Worm (Caenorhabditis elegans): ENCODE data around the gene dpy-3.

dpy-3 gene

DNA sequence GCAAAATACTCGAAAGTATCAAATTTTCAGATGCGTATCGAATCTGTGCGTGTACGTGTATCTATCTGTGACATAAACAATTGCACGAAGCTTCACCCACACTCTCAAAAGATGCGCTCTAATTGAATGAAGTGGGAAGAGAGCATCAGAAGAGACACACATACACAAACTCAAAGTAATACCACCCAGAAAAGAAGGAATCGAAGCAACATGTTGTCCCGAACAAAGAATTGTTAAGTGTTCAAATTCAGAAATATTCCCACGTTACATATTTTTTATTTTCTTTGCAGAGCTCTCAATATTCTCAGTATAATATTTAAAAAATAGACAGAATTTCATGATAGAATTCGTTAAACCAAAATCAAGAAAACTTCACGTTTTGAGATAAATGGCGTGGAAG is 8.5 kb downstream of the dpy-3 start:
- TF ChIP-seq ZK546.5 (tag; optimal IDR thresholded peaks at IDR 0.05), result no peak
- TF ChIP-seq ztf-11 (tag; optimal IDR thresholded peaks at IDR 0.05), result no peak
- TF ChIP-seq tbx-2 (tag; optimal IDR thresholded peaks at IDR 0.05), result no peak

DNA sequence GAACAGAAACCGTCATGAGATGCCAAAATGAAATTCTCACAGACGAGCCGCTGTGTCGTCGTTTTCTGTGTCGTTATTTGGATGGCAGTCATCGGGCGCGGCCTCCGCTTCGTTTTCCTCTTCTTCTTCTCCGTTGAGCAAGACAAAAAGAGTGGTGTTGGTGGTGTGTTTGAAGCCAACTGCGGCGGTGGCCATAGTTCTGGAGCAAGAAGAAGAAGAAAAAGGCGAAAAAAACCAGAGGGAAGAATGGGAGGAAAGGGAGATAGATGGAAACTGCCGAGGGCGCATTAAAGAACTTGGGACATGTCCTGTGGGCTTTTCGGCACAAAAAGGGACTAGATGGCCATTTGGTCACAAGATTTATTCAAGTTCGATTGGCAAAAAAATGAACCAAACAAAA is 13.8 kb downstream of the dpy-3 start, which contains the start of gene F53B1.9:
TSS of gene F53B1.9 (minus strand) at position 195 of the 400 bp plus-strand sequence.
- TF ChIP-seq nfya-1 (tag; optimal IDR thresholded peaks at IDR 0.05; ENCODE audit: insufficient read depth) (peak; percentile 15), nhr-67 (tag; optimal IDR thresholded peaks at IDR 0.05) (no peak), fos-1 (tag; optimal IDR thresholded peaks at IDR 0.05) (no peak), lin-39 (tag; optimal IDR thresholded peaks at IDR 0.05) (peak; percentile 50), hmg-11 (tag; optimal IDR thresholded peaks at IDR 0.05) (peak; percentile 44)

DNA sequence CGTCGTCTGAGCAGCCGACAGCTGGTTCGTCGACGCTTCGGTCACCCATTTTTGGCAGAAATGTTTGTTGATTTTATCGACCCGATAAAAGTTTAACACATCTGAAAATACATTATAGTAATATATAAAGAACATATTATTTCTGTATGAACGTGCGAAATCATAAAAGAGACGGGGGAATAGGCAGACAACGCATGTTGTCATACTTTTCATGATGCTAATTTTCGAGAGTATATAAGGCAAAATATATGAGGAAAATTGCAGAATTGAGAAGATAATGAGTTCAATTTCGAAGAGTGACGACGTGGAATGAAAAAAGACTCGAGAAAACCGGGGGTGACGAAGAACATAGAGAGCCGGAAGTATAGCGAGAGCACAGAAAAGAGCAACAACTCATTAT is 15.3 kb downstream of the dpy-3 start, which contains the start of gene F53B1.8:
TSS of gene F53B1.8 (minus strand) at position 101 of the 400 bp plus-strand sequence.
- no peak for TF ChIP-seq tbx-2 (tag; optimal IDR thresholded peaks at IDR 0.05)
- TF ChIP-seq nhr-12 (tag; optimal IDR thresholded peaks at IDR 0.05), result no peak
- TF ChIP-seq nhr-25 (tag; optimal IDR thresholded peaks at IDR 0.05), result no peak
- no peak for TF ChIP-seq nhr-43 (tag; optimal IDR thresholded peaks at IDR 0.05; ENCODE audit: poor library complexity, severe bottlenecking)

DNA sequence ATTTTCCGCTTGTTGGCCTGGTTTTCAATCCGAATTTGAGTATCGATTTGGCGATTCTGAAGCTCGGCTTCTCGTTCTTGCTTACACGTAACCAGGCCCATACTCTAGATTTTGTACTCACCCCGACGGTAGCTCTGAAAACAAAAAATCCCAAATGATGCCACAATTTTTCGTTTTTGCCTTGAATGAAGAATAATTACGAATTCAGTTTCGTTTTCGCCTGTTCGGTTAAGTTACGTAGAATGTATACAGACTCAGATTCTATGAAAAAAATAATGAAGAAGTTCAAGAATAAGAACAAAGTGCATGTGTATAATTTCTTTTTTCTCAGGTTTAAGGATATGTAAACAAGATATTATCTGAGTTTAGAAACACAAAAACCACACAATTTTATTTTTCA is 24.5 kb downstream of the dpy-3 start, which contains the start of gene gpa-5:
TSS of gene gpa-5 (minus strand) at position 101 of the 400 bp plus-strand sequence.
- TF ChIP-seq ceh-82 (tag; optimal IDR thresholded peaks at IDR 0.05), result no peak
- no peak for TF ChIP-seq nhr-237 (tag; optimal IDR thresholded peaks at IDR 0.05)
- TF ChIP-seq pqm-1 (tag; optimal IDR thresholded peaks at IDR 0.05), result no peak
- no peak for TF ChIP-seq lin-39 (tag; optimal IDR thresholded peaks at IDR 0.05)
- no peak for TF ChIP-seq eor-1 (tag; optimal IDR thresholded peaks at IDR 0.05)
- TF ChIP-seq nhr-43 (tag; optimal IDR thresholded peaks at IDR 0.05; ENCODE audit: poor library complexity, severe bottlenecking), result no peak
- no peak for TF ChIP-seq aly-2 (tag; optimal IDR thresholded peaks at IDR 0.05)
- no peak for TF ChIP-seq lin-15B (tag; optimal IDR thresholded peaks at IDR 0.05)
- no peak for TF ChIP-seq nhr-28 (tag; optimal IDR thresholded peaks at IDR 0.05)
- no peak for TF ChIP-seq ztf-11 (tag; optimal IDR thresholded peaks at IDR 0.05)

DNA sequence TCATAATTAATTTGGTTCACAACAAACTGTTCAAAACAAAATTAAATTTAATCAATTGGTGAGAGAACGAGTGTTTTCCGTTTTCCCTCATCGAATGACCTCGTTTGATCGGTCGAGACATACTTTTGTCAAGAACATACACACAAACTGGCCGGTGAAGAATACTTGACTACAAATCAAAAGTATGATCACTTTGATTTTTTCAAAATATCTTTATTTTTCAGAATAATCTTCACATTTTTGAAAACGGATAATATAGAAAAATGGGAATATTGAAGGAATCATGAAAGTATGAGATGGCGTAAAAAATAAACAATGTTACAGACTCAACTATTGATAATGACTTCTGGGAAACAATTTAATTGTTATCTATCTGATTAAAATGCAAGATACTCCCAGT is 27.3 kb downstream of the dpy-3 start, which contains the start of gene swip-10:
TSS of gene swip-10 (minus strand) at position 101 of the 400 bp plus-strand sequence.
- no peak for TF ChIP-seq eor-1 (tag; optimal IDR thresholded peaks at IDR 0.05)
- no peak for TF ChIP-seq R02D3.7 (tag; optimal IDR thresholded peaks at IDR 0.05)

DNA sequence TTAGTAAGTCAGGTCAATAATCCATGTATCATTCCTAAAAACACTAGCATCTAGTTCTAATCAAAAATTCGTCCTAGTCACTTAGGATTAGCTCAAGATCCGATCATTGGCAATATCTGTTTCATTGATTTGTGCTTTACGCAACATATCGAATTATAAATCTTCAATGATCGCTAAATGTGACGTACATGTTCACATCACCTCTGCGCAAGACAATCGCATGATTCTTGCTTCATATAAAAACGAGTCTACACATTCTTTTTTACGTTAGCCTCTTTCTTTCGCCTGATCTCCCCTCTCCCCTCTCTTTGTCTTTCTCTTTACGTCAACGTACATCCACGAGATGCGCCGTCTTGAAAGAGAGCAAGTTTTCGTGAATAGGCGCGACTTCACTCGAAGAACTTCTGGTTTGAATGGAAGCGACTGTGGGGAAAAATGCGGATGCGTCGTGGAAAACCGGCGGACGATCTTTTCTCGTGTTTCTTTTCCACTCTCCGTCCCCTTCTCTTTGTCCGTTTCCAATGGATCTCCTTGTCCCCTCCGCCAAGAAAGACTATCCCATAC is 29.1 kb downstream of the dpy-3 start:
- no peak for TF ChIP-seq nhr-28 (tag; optimal IDR thresholded peaks at IDR 0.05)
- no peak for TF ChIP-seq R02D3.7 (tag; optimal IDR thresholded peaks at IDR 0.05)
- no peak for TF ChIP-seq tbx-2 (tag; optimal IDR thresholded peaks at IDR 0.05)
- no peak for TF ChIP-seq sea-2 (GFP tag; optimal IDR thresholded peaks at IDR 0.05)
- no peak for TF ChIP-seq mdl-1 (tag; optimal IDR thresholded peaks at IDR 0.05)
- TF ChIP-seq nhr-11 (tag; optimal IDR thresholded peaks at IDR 0.05), result no peak
- peak in 1 of 3 experiments; percentile 11 for TF ChIP-seq elt-3 (tag; optimal IDR thresholded peaks at IDR 0.05)
- peak; percentile 51 for TF ChIP-seq nhr-23 (tag; optimal IDR thresholded peaks at IDR 0.05)
- no peak for TF ChIP-seq zag-1 (tag; optimal IDR thresholded peaks at IDR 0.05)
- TF ChIP-seq fos-1 (tag; optimal IDR thresholded peaks at IDR 0.05), result no peak
- no peak for TF ChIP-seq ceh-28 (tag; optimal IDR thresholded peaks at IDR 0.05)
- no peak for TF ChIP-seq ceh-16 (tag; optimal IDR thresholded peaks at IDR 0.05)
- no peak for TF ChIP-seq nhr-12 (tag; optimal IDR thresholded peaks at IDR 0.05)
- no peak for TF ChIP-seq eor-1 (tag; optimal IDR thresholded peaks at IDR 0.05)
- no peak for TF ChIP-seq ztf-11 (tag; optimal IDR thresholded peaks at IDR 0.05)
- peak; percentile 42 for TF ChIP-seq nhr-43 (tag; optimal IDR thresholded peaks at IDR 0.05; ENCODE audit: poor library complexity, severe bottlenecking)
- peak; percentile 66 for TF ChIP-seq nhr-25 (tag; optimal IDR thresholded peaks at IDR 0.05)
- peak; percentile 5 for TF ChIP-seq ama-1 (optimal IDR thresholded peaks at IDR 0.05)
- no peak for TF ChIP-seq fkh-2 (tag; optimal IDR thresholded peaks at IDR 0.05)
- TF ChIP-seq elt-1 (tag; optimal IDR thresholded peaks at IDR 0.05), result no peak
- TF ChIP-seq fkh-10 (GFP tag; optimal IDR thresholded peaks at IDR 0.05), result no peak
- no peak for TF ChIP-seq nhr-67 (tag; optimal IDR thresholded peaks at IDR 0.05)
- no peak for TF ChIP-seq skn-1 (tag; optimal IDR thresholded peaks at IDR 0.05)
